Worm (Caenorhabditis elegans) whole organism, L2 larva: ENCODE measurements around the gene T25B9.12.
"Not testable (repeated sequence)": the region's sequence is repeated elsewhere in the genome, so short reads cannot be mapped to it uniquely, and the experiment has no call there.

ENCODE experiments used
- ceh-82 ChIP-seq: fragments of 150-350 bp; optimal IDR thresholded peaks from 2 replicates; lab custom pipeline; 2014; ENCODE audit warnings: missing biosample characterization, missing genetic modification characterization
- crh-2 ChIP-seq: sonication (generic microtip); optimal IDR thresholded peaks from 2 replicates; lab custom pipeline; 2017; ENCODE audit warnings: missing biosample characterization, missing genetic modification characterization
- fos-1 ChIP-seq: fragments of 150-350 bp; optimal IDR thresholded peaks from 2 replicates; lab custom pipeline; 2014; ENCODE audit warnings: missing biosample characterization, missing genetic modification characterization
- mdl-1 ChIP-seq, 2 experiments: fragments of 150-350 bp in 1 of 2; sonication (generic microtip) in 1 of 2; optimal IDR thresholded peaks; 2 replicates each; lab custom pipeline; 2017; ENCODE audit warnings: missing biosample characterization in 2 of 2, missing genetic modification characterization in 2 of 2
- snpc-4 ChIP-seq: fragments of 150-350 bp; optimal IDR thresholded peaks from 2 replicates; lab custom pipeline; 2014; ENCODE audit warnings: missing biosample characterization, missing genetic modification characterization

DNA sequence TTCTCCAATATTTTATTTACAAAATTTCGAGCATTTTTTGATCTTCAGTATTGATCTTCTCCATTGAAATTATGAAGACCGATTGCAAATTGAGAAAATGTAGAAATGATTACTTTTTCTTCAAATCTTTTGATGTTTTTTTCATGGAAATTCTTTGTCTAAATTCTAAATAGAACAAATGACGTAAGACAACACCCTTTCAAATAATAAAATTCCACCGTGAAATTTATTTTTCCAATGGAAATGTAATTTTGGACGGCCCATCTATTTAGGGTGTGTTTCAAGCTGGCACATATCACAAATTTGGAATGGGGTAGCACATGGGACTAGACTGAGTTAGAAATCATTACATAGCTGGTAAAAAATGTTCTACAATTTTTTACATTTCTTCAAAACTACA lies 13.4 kb upstream of the T25B9.12 start, which contains the start of gene T25B9.2:
- TF ChIP-seq ceh-82 (tag; lab: Kevin White, UChicago); fos-1 (tag; lab: Kevin White, UChicago); crh-2 (tag; lab: Kevin White, UChicago); snpc-4 (tag; lab: Kevin White, UChicago); mdl-1 (tag; optimal IDR thresholded peaks at IDR 0.05; lab: Kevin White, UChicago): not testable (repeated sequence)
